Fruit fly (Drosophila melanogaster): ENCODE measurements around the gene Delta.

Delta gene

dm6 chr3R:19314283-19314682 lies 11.7 kb downstream of the Delta start:
- TF ChIP-seq ttk (optimal IDR thresholded peaks at IDR 0.05) = no peak
- no peak for TF ChIP-seq psq (optimal IDR thresholded peaks at IDR 0.05)
- no peak for TF ChIP-seq h (optimal IDR thresholded peaks at IDR 0.05)
- TF ChIP-seq insv (optimal IDR thresholded peaks at IDR 0.05) = no peak
- no peak for TF ChIP-seq Myc (optimal IDR thresholded peaks at IDR 0.05)
- no peak for TF ChIP-seq Sin3A (optimal IDR thresholded peaks at IDR 0.05)

- TF ChIP-seq h (optimal IDR thresholded peaks at IDR 0.05) (no peak), insv (optimal IDR thresholded peaks at IDR 0.05) (no peak), ttk (optimal IDR thresholded peaks at IDR 0.05) (no peak), Myc (optimal IDR thresholded peaks at IDR 0.05) (no peak), psq (optimal IDR thresholded peaks at IDR 0.05) (no peak), Sin3A (optimal IDR thresholded peaks at IDR 0.05) (no peak)
Observed at dm6 chr3R:19313200-19313599, 12.8 kb downstream of the Delta start.

DNA sequence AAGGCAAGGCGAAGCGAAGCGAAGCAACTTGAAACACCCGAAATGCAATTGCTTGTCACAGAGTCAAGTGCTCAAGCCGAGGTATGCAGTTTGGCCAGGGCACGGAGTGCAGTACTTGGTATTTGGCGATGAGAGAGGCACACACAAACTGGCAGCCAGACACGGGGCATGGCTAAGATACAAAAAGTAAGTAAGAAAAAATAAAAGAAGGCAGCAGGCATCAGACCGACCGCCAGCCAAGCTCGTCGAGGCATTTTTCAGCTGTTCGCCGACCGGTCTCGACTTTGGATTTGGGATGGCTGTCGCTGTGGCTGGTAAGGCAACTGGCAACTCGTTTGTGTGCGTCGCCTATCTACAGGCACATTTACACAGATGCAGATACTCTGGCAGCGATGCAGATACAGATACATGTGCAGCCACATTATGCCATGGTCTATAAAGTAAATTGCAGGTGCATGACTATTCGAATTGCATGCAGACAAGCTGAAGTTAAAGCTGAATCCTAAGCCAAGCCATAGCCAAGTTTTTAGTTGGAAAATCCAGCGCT lies 13.7 kb downstream of the Delta start:
- no peak for TF ChIP-seq h (optimal IDR thresholded peaks at IDR 0.05)
- TF ChIP-seq insv (optimal IDR thresholded peaks at IDR 0.05) = no peak
- TF ChIP-seq Myc (optimal IDR thresholded peaks at IDR 0.05) = no peak
- TF ChIP-seq psq (optimal IDR thresholded peaks at IDR 0.05) = no peak
- no peak for TF ChIP-seq Sin3A (optimal IDR thresholded peaks at IDR 0.05)
- TF ChIP-seq ttk (optimal IDR thresholded peaks at IDR 0.05) = no peak

DNA sequence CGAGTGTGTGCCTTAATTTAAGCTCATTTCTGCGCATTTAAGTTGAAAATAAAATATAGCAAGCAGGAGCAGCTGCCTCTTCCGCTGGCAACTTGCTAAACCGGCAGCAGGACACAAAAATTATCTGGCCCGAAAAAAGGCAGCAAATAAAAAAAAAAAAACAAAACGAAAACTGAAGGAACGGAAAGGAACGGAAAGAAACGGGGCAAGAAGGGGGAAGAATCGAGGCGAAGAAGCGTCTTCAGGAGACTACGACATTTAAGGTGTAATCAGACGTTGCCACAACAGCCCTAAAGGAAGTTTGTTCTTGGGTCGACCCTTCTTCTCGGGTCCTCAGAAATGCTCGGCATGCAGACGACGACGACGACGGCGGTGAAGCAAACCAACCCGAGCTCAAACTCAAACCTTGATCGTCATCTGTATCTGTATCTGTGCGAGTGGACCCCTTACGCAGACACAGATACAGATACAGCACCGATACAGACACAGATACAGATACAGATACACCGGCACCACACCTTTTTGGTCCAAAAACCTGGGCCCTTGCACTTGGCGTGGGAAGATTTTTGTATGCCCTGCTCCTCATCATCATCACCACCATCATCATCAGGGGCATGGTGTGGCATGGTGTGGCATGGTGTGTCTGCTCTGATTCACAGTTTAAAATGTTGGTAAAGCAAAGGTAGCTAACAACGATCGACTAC lies 15.5 kb downstream of the Delta start:
- TF ChIP-seq h (optimal IDR thresholded peaks at IDR 0.05) = no peak
- TF ChIP-seq ttk (optimal IDR thresholded peaks at IDR 0.05) = no peak
- no peak for TF ChIP-seq psq (optimal IDR thresholded peaks at IDR 0.05)
- TF ChIP-seq Sin3A (optimal IDR thresholded peaks at IDR 0.05) = no peak
- no peak for TF ChIP-seq Myc (optimal IDR thresholded peaks at IDR 0.05)
- no peak for TF ChIP-seq insv (optimal IDR thresholded peaks at IDR 0.05)

dm6 chr3R:19308770-19309503 lies 17.1 kb downstream of the Delta start:
- no peak for TF ChIP-seq ttk (optimal IDR thresholded peaks at IDR 0.05)
- TF ChIP-seq Sin3A (optimal IDR thresholded peaks at IDR 0.05) = no peak
- no peak for TF ChIP-seq insv (optimal IDR thresholded peaks at IDR 0.05)

dm6 chr3R:19306439-19307120 lies 19.4 kb downstream of the Delta start:
- TF ChIP-seq h (optimal IDR thresholded peaks at IDR 0.05) (no peak), Myc (optimal IDR thresholded peaks at IDR 0.05) (no peak), Sin3A (optimal IDR thresholded peaks at IDR 0.05) (no peak), psq (optimal IDR thresholded peaks at IDR 0.05) (no peak)

- no peak for TF ChIP-seq insv (optimal IDR thresholded peaks at IDR 0.05)
- TF ChIP-seq psq (optimal IDR thresholded peaks at IDR 0.05) = no peak
- no peak for TF ChIP-seq Myc (optimal IDR thresholded peaks at IDR 0.05)
- no peak for TF ChIP-seq Sin3A (optimal IDR thresholded peaks at IDR 0.05)
- TF ChIP-seq h (optimal IDR thresholded peaks at IDR 0.05) = no peak
- TF ChIP-seq ttk (optimal IDR thresholded peaks at IDR 0.05) = no peak
Observed at dm6 chr3R:19299742-19300395, 26.1 kb downstream of the Delta start.

DNA sequence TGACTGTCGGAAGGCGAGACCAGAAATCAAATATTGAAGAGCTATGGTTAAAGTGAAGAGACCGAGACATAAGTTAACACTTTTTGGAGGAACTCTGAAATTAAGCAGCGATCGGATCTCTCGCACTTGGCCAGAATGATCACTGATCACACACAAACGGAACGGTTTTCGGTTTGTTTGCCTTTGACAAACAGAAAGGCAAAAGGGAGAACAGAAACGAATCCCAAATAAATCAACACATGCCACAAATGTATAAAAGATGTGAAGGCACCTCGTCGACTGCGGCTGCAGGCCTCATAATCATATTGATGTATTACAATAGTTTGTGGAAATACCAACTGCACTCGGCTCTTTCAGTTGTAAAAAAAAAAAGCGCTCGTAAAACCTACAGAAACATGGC lies 27.8 kb downstream of the Delta start:
- TF ChIP-seq psq (optimal IDR thresholded peaks at IDR 0.05) (no peak), ttk (optimal IDR thresholded peaks at IDR 0.05) (no peak), insv (optimal IDR thresholded peaks at IDR 0.05) (no peak), Sin3A (optimal IDR thresholded peaks at IDR 0.05) (no peak), h (optimal IDR thresholded peaks at IDR 0.05) (no peak), Myc (optimal IDR thresholded peaks at IDR 0.05) (no peak)

- TF ChIP-seq Myc (optimal IDR thresholded peaks at IDR 0.05) = no peak
- no peak for TF ChIP-seq ttk (optimal IDR thresholded peaks at IDR 0.05)
- no peak for TF ChIP-seq insv (optimal IDR thresholded peaks at IDR 0.05)
- TF ChIP-seq h (optimal IDR thresholded peaks at IDR 0.05) = no peak
- TF ChIP-seq psq (optimal IDR thresholded peaks at IDR 0.05) = no peak
- TF ChIP-seq Sin3A (optimal IDR thresholded peaks at IDR 0.05) = no peak
Observed at dm6 chr3R:19297595-19297994, 28.4 kb downstream of the Delta start, which contains the start of gene CG44174. TSS of gene CG44174 (minus strand) at chr3R:19297695.

DNA sequence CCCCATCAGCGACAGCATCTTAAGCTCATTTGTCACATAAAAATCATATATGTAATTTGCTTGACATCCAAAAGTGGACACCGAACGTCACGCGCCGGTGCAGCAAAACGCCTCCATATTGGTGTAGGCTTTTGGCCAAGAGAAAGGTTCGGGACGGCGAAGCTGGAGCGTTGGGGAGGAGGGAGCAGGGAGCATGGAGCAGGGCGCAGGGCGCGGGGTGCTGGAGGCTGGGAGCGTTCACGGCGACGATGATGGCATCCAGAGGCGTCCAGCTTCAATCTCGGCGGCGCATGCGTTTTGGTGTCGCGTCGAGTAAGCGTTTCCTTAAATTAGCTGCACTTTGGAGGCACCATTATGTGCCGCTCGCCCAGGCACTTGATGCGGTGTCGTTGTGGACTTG lies 32.1 kb downstream of the Delta start:
- TF ChIP-seq insv (optimal IDR thresholded peaks at IDR 0.05) (no peak), h (optimal IDR thresholded peaks at IDR 0.05) (no peak), ttk (optimal IDR thresholded peaks at IDR 0.05) (no peak), Sin3A (optimal IDR thresholded peaks at IDR 0.05) (no peak), Myc (optimal IDR thresholded peaks at IDR 0.05) (no peak)

DNA sequence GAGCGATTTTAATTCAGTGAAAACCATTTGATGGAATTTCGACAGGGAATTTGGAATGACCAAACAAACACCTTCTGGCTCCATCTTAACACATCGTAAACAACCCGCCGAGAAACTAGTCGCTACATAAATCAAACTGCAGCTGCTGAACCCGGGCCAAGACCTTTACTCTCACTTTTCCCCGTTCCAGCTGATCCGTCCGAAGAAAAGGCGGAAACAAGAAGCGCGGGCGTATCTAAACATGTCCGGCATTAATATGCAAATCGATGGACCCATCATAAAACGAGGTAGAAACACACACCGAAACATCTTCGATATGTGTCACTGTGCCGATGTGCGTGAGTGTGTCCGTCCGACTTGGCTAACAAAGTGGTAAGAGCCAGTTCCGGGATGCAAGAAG lies 33.0 kb downstream of the Delta start:
- TF ChIP-seq psq (optimal IDR thresholded peaks at IDR 0.05) (no peak), ttk (optimal IDR thresholded peaks at IDR 0.05) (no peak), insv (optimal IDR thresholded peaks at IDR 0.05) (no peak), Myc (optimal IDR thresholded peaks at IDR 0.05) (no peak), Sin3A (optimal IDR thresholded peaks at IDR 0.05) (no peak), h (optimal IDR thresholded peaks at IDR 0.05) (no peak)

Measured in Kc167 (cell line).